Worm (Caenorhabditis elegans) whole organism, L1 larva: Measurements from ENCODE around the gene clec-58.
A peak's percentile ranks its signal among the peaks of the same experiment; 100 is the strongest.

Source experiments
- C04F5.9 ChIP-seq: sonication (generic microtip); optimal IDR thresholded peaks from 2 replicates; lab custom pipeline; 2016; ENCODE audit warnings: missing genetic modification characterization, missing compliant biosample characterization
- C16A3.4 ChIP-seq: fragments of 150-350 bp; optimal IDR thresholded peaks from 2 replicates; lab custom pipeline; 2014; ENCODE audit warnings: missing biosample characterization, missing genetic modification characterization
- F16B12.6 ChIP-seq: fragments of 150-350 bp; optimal IDR thresholded peaks from 2 replicates; lab custom pipeline; 2014; ENCODE audit warnings: missing biosample characterization, missing genetic modification characterization
- aly-2 ChIP-seq: fragments of 150-350 bp; optimal IDR thresholded peaks from 2 replicates; lab custom pipeline; 2014; ENCODE audit warnings: missing biosample characterization, missing genetic modification characterization
- ama-1 ChIP-seq: fragments of 150-350 bp; optimal IDR thresholded peaks from 2 replicates; lab custom pipeline; 2014
- blmp-1 ChIP-seq: fragments of 150-350 bp; optimal IDR thresholded peaks from 2 replicates; lab custom pipeline; 2014; ENCODE audit warnings: missing biosample characterization, missing genetic modification characterization
- ceh-8 ChIP-seq: fragments of 200-800 bp; sonication (Bioruptor generic); optimal IDR thresholded peaks from 2 replicates; lab custom pipeline; 2018; ENCODE audit warnings: mild to moderate bottlenecking, missing genetic modification characterization, moderate library complexity, missing compliant biosample characterization
- efl-1 ChIP-seq, 4 experiments: fragments of 150-350 bp; optimal IDR thresholded peaks in 3 of 4; peaks in 1 of 4; 1 replicate in 1 of 4; 2 replicates in 3 of 4; lab custom pipeline; 2014; ENCODE audit warnings: missing biosample characterization in 2 of 4, missing genetic modification characterization in 2 of 4, missing genetic modification reagents in 2 of 4
- elt-2 ChIP-seq: sonication (generic microtip); optimal IDR thresholded peaks from 2 replicates; lab custom pipeline; 2016; ENCODE audit warnings: missing genetic modification characterization, mild to moderate bottlenecking, inconsistent platforms, missing compliant biosample characterization, missing genetic modification reagents
- fkh-10 ChIP-seq: sonication (generic microtip); optimal IDR thresholded peaks from 2 replicates; lab custom pipeline; 2017; ENCODE audit warnings: missing biosample characterization, missing genetic modification reagents, missing genetic modification characterization
- fkh-4 ChIP-seq: sonication (generic microtip); optimal IDR thresholded peaks from 2 replicates; lab custom pipeline; 2016; ENCODE audit warnings: missing compliant biosample characterization, missing genetic modification characterization, borderline replicate concordance
- hlh-17 ChIP-seq: fragments of 200-800 bp; sonication (Bioruptor generic); optimal IDR thresholded peaks from 2 replicates; lab custom pipeline; 2018; ENCODE audit warnings: missing genetic modification characterization, mild to moderate bottlenecking, missing compliant biosample characterization, moderate library complexity, borderline replicate concordance
- hpl-2 ChIP-seq: fragments of 150-350 bp; optimal IDR thresholded peaks from 2 replicates; lab custom pipeline; 2014; ENCODE audit warnings: missing biosample characterization, missing genetic modification reagents, missing genetic modification characterization
- jun-1 ChIP-seq: fragments of 150-350 bp; optimal IDR thresholded peaks from 2 replicates; lab custom pipeline; 2014; ENCODE audit warnings: missing biosample characterization, missing genetic modification reagents, missing genetic modification characterization
- lin-13 ChIP-seq: fragments of 150-350 bp; optimal IDR thresholded peaks from 2 replicates; lab custom pipeline; 2014; ENCODE audit warnings: missing biosample characterization, missing genetic modification reagents, missing genetic modification characterization
- lin-14 ChIP-seq: fragments of 200-800 bp; sonication (Bioruptor generic); optimal IDR thresholded peaks from 2 replicates; lab custom pipeline; 2018; ENCODE audit warnings: mild to moderate bottlenecking, missing genetic modification characterization, moderate library complexity, missing compliant biosample characterization
- lin-35 ChIP-seq, 2 experiments: fragments of 150-350 bp; optimal IDR thresholded peaks; 2 replicates each; lab custom pipeline; 2014; ENCODE audit warnings: missing biosample characterization in 2 of 2, missing genetic modification characterization in 2 of 2, missing genetic modification reagents in 2 of 2
- lir-3 ChIP-seq: sonication (generic microtip); optimal IDR thresholded peaks from 2 replicates; lab custom pipeline; 2016; ENCODE audit warnings: mild to moderate bottlenecking, missing genetic modification characterization, moderate library complexity, missing compliant biosample characterization; ENCODE audit not compliant: poor library complexity
- mab-9 ChIP-seq: fragments of 200-800 bp; sonication (Bioruptor generic); IDR thresholded peaks from 2 replicates; pipeline ENCODE4 v1.3.6; 2022; ENCODE audit warnings: missing genetic modification reagents, missing genetic modification characterization, missing compliant biosample characterization
- mdl-1 ChIP-seq, 2 experiments: fragments of 150-350 bp; optimal IDR thresholded peaks; 2 replicates each; lab custom pipeline; 2014 to 2017; ENCODE audit warnings: missing biosample characterization in 2 of 2, missing genetic modification characterization in 2 of 2, inconsistent platforms in 1 of 2
- mef-2 ChIP-seq: fragments of 150-350 bp; optimal IDR thresholded peaks from 2 replicates; lab custom pipeline; 2014; ENCODE audit warnings: missing biosample characterization, missing genetic modification characterization
- nhr-11 ChIP-seq: fragments of 150-350 bp; optimal IDR thresholded peaks from 2 replicates; lab custom pipeline; 2014; ENCODE audit warnings: missing biosample characterization, missing genetic modification characterization
- nhr-12 ChIP-seq: sonication (generic microtip); optimal IDR thresholded peaks from 2 replicates; lab custom pipeline; 2017; ENCODE audit warnings: missing biosample characterization, missing genetic modification characterization
- nhr-19 ChIP-seq: fragments of 200-800 bp; sonication (Bioruptor generic); conservative IDR thresholded peaks from 2 replicates; pipeline ENCODE4 v1.3.6; 2022; ENCODE audit warnings: missing genetic modification characterization, missing compliant biosample characterization
- nhr-237 ChIP-seq: fragments of 150-350 bp; optimal IDR thresholded peaks from 2 replicates; lab custom pipeline; 2014; ENCODE audit warnings: missing biosample characterization, missing genetic modification characterization
- nhr-47 ChIP-seq: sonication (generic microtip); optimal IDR thresholded peaks from 2 replicates; lab custom pipeline; 2016; ENCODE audit warnings: mild to moderate bottlenecking, missing genetic modification characterization, moderate library complexity, missing compliant biosample characterization
- nhr-90 ChIP-seq: sonication (generic microtip); optimal IDR thresholded peaks from 2 replicates; lab custom pipeline; 2016; ENCODE audit warnings: mild to moderate bottlenecking, missing genetic modification characterization, missing compliant biosample characterization; ENCODE audit not compliant: poor library complexity
- pag-3 ChIP-seq: sonication (generic microtip); optimal IDR thresholded peaks from 2 replicates; lab custom pipeline; 2017; ENCODE audit warnings: missing genetic modification characterization, mild to moderate bottlenecking, missing compliant biosample characterization, antibody characterized with exemption, borderline replicate concordance; ENCODE audit not compliant: insufficient read depth
- rnt-1 ChIP-seq: sonication (generic microtip); optimal IDR thresholded peaks from 2 replicates; lab custom pipeline; 2016; ENCODE audit warnings: mild to moderate bottlenecking, missing genetic modification characterization, moderate library complexity, missing compliant biosample characterization
- sox-4 ChIP-seq: sonication (generic microtip); optimal IDR thresholded peaks from 2 replicates; lab custom pipeline; 2016; ENCODE audit warnings: missing genetic modification characterization, missing compliant biosample characterization
- swsn-7 ChIP-seq: sonication (generic microtip); optimal IDR thresholded peaks from 2 replicates; lab custom pipeline; 2016; ENCODE audit warnings: missing genetic modification characterization, missing compliant biosample characterization
- unc-30 ChIP-seq: sonication (generic microtip); optimal IDR thresholded peaks from 2 replicates; lab custom pipeline; 2017; ENCODE audit warnings: missing biosample characterization, missing genetic modification characterization
- unc-98 ChIP-seq: fragments of 200-800 bp; sonication (Bioruptor generic); IDR thresholded peaks from 2 replicates; pipeline ENCODE4 v1.3.6; 2022; ENCODE audit warnings: missing genetic modification characterization, missing compliant biosample characterization
- xbp-1 ChIP-seq: sonication (generic microtip); optimal IDR thresholded peaks from 2 replicates; lab custom pipeline; 2016; ENCODE audit warnings: missing genetic modification characterization, missing compliant biosample characterization
- ztf-4 ChIP-seq: fragments of 150-350 bp; optimal IDR thresholded peaks from 2 replicates; lab custom pipeline; 2014; ENCODE audit warnings: missing biosample characterization, missing genetic modification characterization

clec-58 gene

DNA sequence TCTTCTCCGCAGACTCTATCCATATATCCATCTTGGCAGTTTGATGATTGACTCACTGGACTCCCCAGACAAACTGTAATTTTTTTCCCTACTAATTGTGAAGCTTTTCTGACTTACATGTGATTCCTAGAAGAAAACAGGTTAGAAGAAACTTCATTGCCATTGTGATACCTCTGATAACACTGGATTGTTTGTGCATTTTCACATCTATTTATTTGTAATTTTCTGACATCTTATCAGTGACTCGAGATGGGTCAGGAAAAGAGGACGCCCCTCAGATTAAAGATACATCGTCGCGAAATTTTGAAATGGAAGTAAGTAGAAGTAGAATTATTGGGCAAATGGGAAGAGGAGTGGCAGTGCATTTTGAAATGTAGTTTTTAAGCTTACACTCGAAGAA, 14.4 kb upstream of the clec-58 start, which contains the start of gene clec-61:
Gene clec-61 (minus strand): TSS at position 209 of the 400 bp plus-strand sequence.
- TF ChIP-seq elt-2 (tag; lab: Kevin White, UChicago) (peak; percentile 13), ama-1 (lab: Kevin White, UChicago) (no peak)
- TF ChIP-seq, all 84 proteins: peak for 1

DNA sequence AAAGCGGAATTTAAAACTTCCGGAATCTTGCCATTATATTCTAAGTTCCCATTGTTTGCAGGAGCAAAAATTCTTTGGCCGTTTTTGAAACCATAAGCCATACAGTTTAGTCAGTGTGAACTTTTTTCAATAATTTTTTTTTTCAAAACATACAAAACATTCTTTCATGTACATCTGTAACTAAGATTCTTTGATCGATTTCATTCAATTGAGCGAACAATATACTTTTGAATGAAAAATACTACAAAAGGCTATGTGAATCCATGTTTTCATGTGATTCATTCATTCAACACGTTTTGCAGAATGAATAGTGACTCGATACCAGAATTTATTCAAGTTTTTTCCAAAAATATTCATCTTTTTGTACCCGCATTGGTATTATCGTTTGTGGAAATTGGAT, 10.8 kb upstream of the clec-58 start, which contains the start of gene ZK666.15:
Gene ZK666.15 (plus strand): TSS at position 301 of the 400 bp plus-strand sequence.
- TF ChIP-seq ceh-8 (GFP tag; lab: Kevin White, UChicago) (no peak), aly-2 (tag; lab: Kevin White, UChicago) (no peak), fkh-4 (no peak), nhr-12 (tag; lab: Kevin White, UChicago) (no peak), mdl-1 (tag; optimal IDR thresholded peaks at IDR 0.05; lab: Kevin White, UChicago) (no peak), fkh-10 (GFP tag; lab: Kevin White, UChicago) (no peak), lin-35 (GFP tag; optimal IDR thresholded peaks at IDR 0.05; lab: Kevin White, UChicago) (no peak), F16B12.6 (tag; lab: Kevin White, UChicago) (no peak), C16A3.4 (tag; lab: Kevin White, UChicago) (no peak), blmp-1 (tag; lab: Kevin White, UChicago) (no peak), nhr-237 (tag; lab: Kevin White, UChicago) (no peak)

DNA sequence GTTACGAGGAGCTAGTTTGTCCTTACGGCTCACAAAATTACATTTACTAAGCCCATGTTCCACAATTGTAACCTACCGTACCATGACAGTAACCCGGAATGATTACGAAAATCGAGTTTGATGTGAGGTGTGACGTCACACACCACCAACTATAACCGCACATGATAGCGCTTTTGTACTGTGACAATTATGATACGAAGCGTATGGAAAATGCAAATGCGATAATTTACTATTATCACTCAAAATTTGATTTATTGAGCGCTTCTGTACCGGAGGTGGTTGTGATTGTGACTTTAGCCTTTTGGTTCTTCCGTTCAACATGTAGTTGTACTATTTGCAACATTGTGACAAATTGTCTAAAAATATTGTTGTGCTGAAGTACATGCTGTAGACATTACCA, 9.7 kb upstream of the clec-58 start:
- TF ChIP-seq efl-1 (optimal IDR thresholded peaks at IDR 0.05; lab: Kevin White, UChicago), result no peak
- TF ChIP-seq efl-1 (GFP tag; optimal IDR thresholded peaks at IDR 0.05 in 1 of 2; lab: Kevin White, UChicago), result peak in 1 of 2 experiments; percentile 86
- TF ChIP-seq unc-30 (tag; lab: Kevin White, UChicago), result no peak
- TF ChIP-seq lir-3 (tag; lab: Kevin White, UChicago), result no peak
- TF ChIP-seq C04F5.9 (tag; lab: Kevin White, UChicago), result no peak
- TF ChIP-seq pag-3 (tag; lab: Kevin White, UChicago), result no peak
- no peak for TF ChIP-seq nhr-90 (tag; lab: Kevin White, UChicago)
- TF ChIP-seq elt-2 (tag; lab: Kevin White, UChicago), result peak; percentile 46
- TF ChIP-seq nhr-11 (tag; lab: Kevin White, UChicago), result no peak
- TF ChIP-seq lin-13 (GFP tag; lab: Kevin White, UChicago), result no peak
- TF ChIP-seq jun-1 (tag; lab: Kevin White, UChicago), result no peak
- no peak for TF ChIP-seq hpl-2
- TF ChIP-seq nhr-12 (tag; lab: Kevin White, UChicago), result no peak
- no peak for TF ChIP-seq unc-98 (GFP tag; lab: Robert Waterston, UW)

DNA sequence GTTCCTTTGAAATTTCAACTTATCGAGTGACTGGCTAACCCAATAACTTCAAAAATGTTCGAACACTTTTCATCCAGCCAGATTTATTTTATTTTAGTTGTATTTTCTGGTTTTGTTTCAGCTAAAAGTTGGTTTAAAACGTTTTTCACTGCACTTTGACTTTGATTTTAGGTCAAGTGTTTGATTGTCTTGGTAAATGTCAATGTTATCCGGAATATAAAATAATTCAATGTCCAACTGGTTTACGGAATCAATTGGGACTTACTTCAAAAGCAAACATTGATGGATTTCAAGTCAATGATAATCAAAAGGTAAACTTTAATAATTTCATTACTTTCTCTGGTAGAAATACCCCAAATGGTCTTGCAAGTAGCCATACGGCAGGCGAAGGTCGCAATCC, 7.9 kb upstream of the clec-58 start:
- no peak for TF ChIP-seq lin-14 (GFP tag; lab: Kevin White, UChicago)
- no peak for TF ChIP-seq mab-9 (GFP tag; lab: Robert Waterston, UW)
- TF ChIP-seq sox-4 (tag; lab: Kevin White, UChicago), result no peak
- no peak for TF ChIP-seq swsn-7 (tag; lab: Kevin White, UChicago)
- no peak for TF ChIP-seq xbp-1 (tag; lab: Kevin White, UChicago)
- TF ChIP-seq nhr-47 (tag; lab: Kevin White, UChicago), result no peak
- TF ChIP-seq mef-2, result no peak
- TF ChIP-seq hlh-17 (GFP tag; lab: Kevin White, UChicago), result no peak
- TF ChIP-seq ztf-4 (tag; lab: Kevin White, UChicago), result no peak
- no peak for TF ChIP-seq rnt-1 (tag; lab: Kevin White, UChicago)
- no peak for TF ChIP-seq nhr-19 (GFP tag; lab: Robert Waterston, UW)
